Worm (Caenorhabditis elegans) whole organism, L3 larva: ENCODE data around the gene zag-1.

Experiments
- R02D3.7 ChIP-seq: fragments of 150-350 bp; optimal IDR thresholded peaks from 2 replicates; lab custom pipeline; 2014; ENCODE audit warnings: missing biosample characterization, missing genetic modification characterization
- ceh-16 ChIP-seq: sonication (generic microtip); optimal IDR thresholded peaks from 2 replicates; lab custom pipeline; 2017; ENCODE audit warnings: missing biosample characterization, missing genetic modification characterization
- ceh-28 ChIP-seq: fragments of 150-350 bp; optimal IDR thresholded peaks from 2 replicates; lab custom pipeline; 2014; ENCODE audit warnings: missing biosample characterization, missing genetic modification reagents, missing genetic modification characterization
- ceh-82 ChIP-seq: fragments of 150-350 bp; optimal IDR thresholded peaks from 2 replicates; lab custom pipeline; 2014; ENCODE audit warnings: missing biosample characterization, missing genetic modification characterization
- daf-12 ChIP-seq: fragments of 150-350 bp; optimal IDR thresholded peaks from 2 replicates; lab custom pipeline; 2014; ENCODE audit warnings: missing biosample characterization, missing genetic modification reagents, missing genetic modification characterization
- egl-5 ChIP-seq: fragments of 150-350 bp; optimal IDR thresholded peaks from 2 replicates; lab custom pipeline; 2017; ENCODE audit warnings: missing biosample characterization, missing genetic modification reagents, missing genetic modification characterization, inconsistent platforms
- elt-1 ChIP-seq: fragments of 150-350 bp; optimal IDR thresholded peaks from 2 replicates; lab custom pipeline; 2014; ENCODE audit warnings: missing biosample characterization, missing genetic modification characterization
- elt-2 ChIP-seq: sonication (generic microtip); optimal IDR thresholded peaks from 2 replicates; lab custom pipeline; 2016; ENCODE audit warnings: missing genetic modification reagents, mild to moderate bottlenecking, missing genetic modification characterization, missing compliant biosample characterization
- elt-3 ChIP-seq, 3 experiments: fragments of 150-350 bp in 1 of 3; sonication (generic microtip) in 2 of 3; optimal IDR thresholded peaks; 2 replicates in 2 of 3; 4 replicates in 1 of 3; lab custom pipeline; 2014 to 2017; ENCODE audit warnings: missing biosample characterization in 3 of 3, missing genetic modification characterization in 3 of 3
- eor-1 ChIP-seq, 2 experiments: fragments of 150-350 bp; optimal IDR thresholded peaks; 2 replicates each; lab custom pipeline; 2014 to 2018; ENCODE audit warnings: missing biosample characterization in 2 of 2, missing genetic modification characterization in 2 of 2
- fkh-2 ChIP-seq: fragments of 150-350 bp; optimal IDR thresholded peaks from 2 replicates; lab custom pipeline; 2014; ENCODE audit warnings: missing biosample characterization, missing genetic modification reagents, missing genetic modification characterization
- hmg-11 ChIP-seq: sonication (generic microtip); optimal IDR thresholded peaks from 2 replicates; lab custom pipeline; 2016; ENCODE audit warnings: missing genetic modification characterization, missing compliant biosample characterization
- lin-15B ChIP-seq: fragments of 150-350 bp; optimal IDR thresholded peaks from 2 replicates; lab custom pipeline; 2014; ENCODE audit warnings: missing biosample characterization, missing genetic modification characterization
- lin-39 ChIP-seq: fragments of 150-350 bp; optimal IDR thresholded peaks from 2 replicates; lab custom pipeline; 2018; ENCODE audit warnings: missing biosample characterization, missing genetic modification reagents, missing genetic modification characterization
- lsy-12 ChIP-seq: sonication (generic microtip); optimal IDR thresholded peaks from 2 replicates; lab custom pipeline; 2016; ENCODE audit warnings: mild to moderate bottlenecking, missing genetic modification characterization, missing compliant biosample characterization
- mml-1 ChIP-seq: fragments of 150-350 bp; sonication (generic microtip); optimal IDR thresholded peaks from 3 replicates; lab custom pipeline; 2014; ENCODE audit warnings: missing biosample characterization, missing genetic modification characterization
- nfya-1 ChIP-seq: sonication (generic microtip); optimal IDR thresholded peaks from 2 replicates; lab custom pipeline; 2017; ENCODE audit warnings: missing genetic modification characterization, mild to moderate bottlenecking, missing compliant biosample characterization, antibody characterized with exemption, moderate library complexity; ENCODE audit not compliant: insufficient read depth
- nhr-12 ChIP-seq: fragments of 150-350 bp; optimal IDR thresholded peaks from 2 replicates; lab custom pipeline; 2014; ENCODE audit warnings: missing biosample characterization, missing genetic modification characterization
- nhr-23 ChIP-seq: fragments of 150-350 bp; optimal IDR thresholded peaks from 2 replicates; lab custom pipeline; 2014; ENCODE audit warnings: missing biosample characterization, missing genetic modification reagents, missing genetic modification characterization
- nhr-237 ChIP-seq: fragments of 150-350 bp; optimal IDR thresholded peaks from 2 replicates; lab custom pipeline; 2014; ENCODE audit warnings: missing biosample characterization, missing genetic modification characterization
- nhr-25 ChIP-seq: sonication (generic microtip); optimal IDR thresholded peaks from 2 replicates; lab custom pipeline; 2017; ENCODE audit warnings: missing biosample characterization, missing genetic modification characterization
- nhr-28 ChIP-seq: fragments of 150-350 bp; optimal IDR thresholded peaks from 2 replicates; lab custom pipeline; 2014; ENCODE audit warnings: missing biosample characterization, missing genetic modification characterization
- nhr-67 ChIP-seq: fragments of 150-350 bp; optimal IDR thresholded peaks from 2 replicates; lab custom pipeline; 2014; ENCODE audit warnings: missing biosample characterization, missing genetic modification characterization
- nhr-76 ChIP-seq: fragments of 150-350 bp; sonication (generic microtip); optimal IDR thresholded peaks from 5 replicates; lab custom pipeline; 2014; ENCODE audit warnings: missing biosample characterization, missing genetic modification characterization
- nhr-77 ChIP-seq: fragments of 150-350 bp; optimal IDR thresholded peaks from 2 replicates; lab custom pipeline; 2014; ENCODE audit warnings: missing biosample characterization, missing genetic modification characterization
- pha-4 ChIP-seq: fragments of 150-350 bp; optimal IDR thresholded peaks from 2 replicates; lab custom pipeline; 2014; ENCODE audit warnings: missing biosample characterization, missing genetic modification reagents, missing genetic modification characterization
- pqm-1 ChIP-seq: fragments of 150-350 bp; optimal IDR thresholded peaks from 2 replicates; lab custom pipeline; 2017; ENCODE audit warnings: missing biosample characterization, missing genetic modification characterization, inconsistent platforms
- sea-2 ChIP-seq: fragments of 150-350 bp; sonication (generic microtip); optimal IDR thresholded peaks from 4 replicates; lab custom pipeline; 2014; ENCODE audit warnings: missing biosample characterization, missing genetic modification reagents, missing genetic modification characterization
- skn-1 ChIP-seq: fragments of 150-350 bp; optimal IDR thresholded peaks from 2 replicates; lab custom pipeline; 2014; ENCODE audit warnings: missing biosample characterization, missing genetic modification characterization
- snpc-4 ChIP-seq: fragments of 150-350 bp; optimal IDR thresholded peaks from 2 replicates; lab custom pipeline; 2014; ENCODE audit warnings: missing biosample characterization, missing genetic modification characterization
- tbx-2 ChIP-seq: sonication (generic microtip); optimal IDR thresholded peaks from 2 replicates; lab custom pipeline; 2016; ENCODE audit warnings: mild to moderate bottlenecking, missing genetic modification characterization, missing compliant biosample characterization
- unc-39 ChIP-seq: sonication (generic microtip); optimal IDR thresholded peaks from 4 replicates; lab custom pipeline; 2017; ENCODE audit warnings: missing biosample characterization, missing genetic modification characterization
- zag-1 ChIP-seq: fragments of 150-350 bp; optimal IDR thresholded peaks from 2 replicates; lab custom pipeline; 2014; ENCODE audit warnings: missing biosample characterization, missing genetic modification characterization
- ztf-11 ChIP-seq: fragments of 150-350 bp; optimal IDR thresholded peaks from 2 replicates; lab custom pipeline; 2014; ENCODE audit warnings: missing biosample characterization, missing genetic modification characterization
- ztf-4 ChIP-seq: fragments of 150-350 bp; optimal IDR thresholded peaks from 2 replicates; lab custom pipeline; 2014; ENCODE audit warnings: missing biosample characterization, missing genetic modification characterization

zag-1 gene

ce11 chrIV:3855543-3855942, at the start of gene zag-1:
zag-1 (plus strand) TSS chrIV:3855843.
- TF ChIP-seq elt-1 (tag; lab: Kevin White, UChicago): no peak
- TF ChIP-seq hmg-11 (tag; lab: Kevin White, UChicago): no peak
- no peak for TF ChIP-seq zag-1 (tag; lab: Kevin White, UChicago)
- TF ChIP-seq nhr-25 (tag; lab: Kevin White, UChicago): no peak
- no peak for TF ChIP-seq nfya-1 (tag; lab: Kevin White, UChicago)
- no peak for TF ChIP-seq ztf-11 (tag; lab: Kevin White, UChicago)
- no peak for TF ChIP-seq nhr-237 (tag; lab: Kevin White, UChicago)
- no peak for TF ChIP-seq egl-5 (tag; lab: Kevin White, UChicago)
- no peak for TF ChIP-seq tbx-2
- TF ChIP-seq mml-1 (tag; lab: Kevin White, UChicago): no peak
- no peak for TF ChIP-seq ceh-82
- no peak for TF ChIP-seq elt-3 (tag; optimal IDR thresholded peaks at IDR 0.05; lab: Kevin White, UChicago)
- no peak for TF ChIP-seq nhr-12
- TF ChIP-seq snpc-4: no peak
- no peak for TF ChIP-seq ceh-16 (tag; lab: Kevin White, UChicago)
- TF ChIP-seq R02D3.7: no peak
- TF ChIP-seq daf-12: no peak

ce11 chrIV:3807092-3807491, 48.6 kb upstream of the zag-1 start, which contains the start of gene M02B7.7:
M02B7.7 (minus strand) TSS chrIV:3807192.
- TF ChIP-seq nhr-76: no peak
- no peak for TF ChIP-seq zag-1 (tag; lab: Kevin White, UChicago)
- no peak for TF ChIP-seq lin-15B (tag; lab: Kevin White, UChicago)
- TF ChIP-seq daf-12: no peak
- no peak for TF ChIP-seq elt-3 (tag; optimal IDR thresholded peaks at IDR 0.05; lab: Kevin White, UChicago)
- no peak for TF ChIP-seq ztf-4
- no peak for TF ChIP-seq elt-2
- TF ChIP-seq sea-2: no peak
- TF ChIP-seq egl-5 (tag; lab: Kevin White, UChicago): no peak
- no peak for TF ChIP-seq nhr-25 (tag; lab: Kevin White, UChicago)
- TF ChIP-seq R02D3.7: no peak
- TF ChIP-seq skn-1 (tag; lab: Kevin White, UChicago): no peak
- no peak for TF ChIP-seq lin-39 (tag; lab: Kevin White, UChicago)
- no peak for TF ChIP-seq ztf-11 (tag; lab: Kevin White, UChicago)
- TF ChIP-seq fkh-2: no peak

ce11 chrIV:3807545-3807944, 48.1 kb upstream of the zag-1 start:
- TF ChIP-seq ceh-28 (tag; lab: Kevin White, UChicago) (no peak), eor-1 (tag; optimal IDR thresholded peaks at IDR 0.05; lab: Kevin White, UChicago) (no peak), lsy-12 (tag; lab: Kevin White, UChicago) (no peak), R02D3.7 (peak; percentile 43)

ce11 chrIV:3812812-3813211, 42.8 kb upstream of the zag-1 start:
- TF ChIP-seq mml-1 (tag; lab: Kevin White, UChicago) (no peak), nhr-76 (no peak), nhr-67 (tag; lab: Kevin White, UChicago) (no peak), elt-1 (tag; lab: Kevin White, UChicago) (no peak), nhr-77 (no peak), pqm-1 (tag; lab: Kevin White, UChicago) (no peak), ztf-11 (tag; lab: Kevin White, UChicago) (no peak), unc-39 (tag; lab: Kevin White, UChicago) (no peak), nfya-1 (tag; lab: Kevin White, UChicago) (no peak)

- no peak for TF ChIP-seq nhr-23 (tag; lab: Kevin White, UChicago)
- no peak for TF ChIP-seq nhr-77
- no peak for TF ChIP-seq eor-1 (tag; optimal IDR thresholded peaks at IDR 0.05; lab: Kevin White, UChicago)
- no peak for TF ChIP-seq lin-39 (tag; lab: Kevin White, UChicago)
- TF ChIP-seq R02D3.7: no peak
- no peak for TF ChIP-seq nhr-28 (tag; lab: Kevin White, UChicago)
- no peak for TF ChIP-seq nhr-76
- no peak for TF ChIP-seq skn-1 (tag; lab: Kevin White, UChicago)
- no peak for TF ChIP-seq mml-1 (tag; lab: Kevin White, UChicago)
- TF ChIP-seq fkh-2: no peak
- TF ChIP-seq pha-4: peak; percentile 57
- no peak for TF ChIP-seq nhr-12
- TF ChIP-seq elt-2: peak; percentile 82
- peak; percentile 12 for TF ChIP-seq lin-15B (tag; lab: Kevin White, UChicago)
- TF ChIP-seq egl-5 (tag; lab: Kevin White, UChicago): no peak
Measured at ce11 chrIV:3814553-3815258, 40.9 kb upstream of the zag-1 start.
